Worm (Caenorhabditis elegans): ENCODE measurements around the gene gpa-10.

- TF ChIP-seq B0310.2 (tag; optimal IDR thresholded peaks at IDR 0.05) (peak; percentile 83), F13C5.2 (tag; optimal IDR thresholded peaks at IDR 0.05) (peak; percentile 87), ama-1 (optimal IDR thresholded peaks at IDR 0.05) (peak; percentile 87), tbx-11 (GFP tag; IDR thresholded peaks at IDR 0.05) (peak; percentile 76), aly-1 (tag; optimal IDR thresholded peaks at IDR 0.05) (peak; percentile 88), flt-1 (GFP tag; IDR thresholded peaks at IDR 0.05) (peak; percentile 79)
Observed at ce11 chrV:6888828-6889227, 34.2 kb upstream of the gpa-10 start.
